Fruit fly (Drosophila melanogaster) whole organism, embryonic: Measurements from ENCODE around the gene Cpr97Ea.

Experiments used
- Adf1 ChIP-seq: fragments of 200-800 bp; sonication (Bioruptor generic); IDR thresholded peaks from 2 replicates; pipeline ENCODE4 v1.3.6; 2022; ENCODE audit warnings: missing biosample characterization, missing genetic modification characterization
- Atf6 ChIP-seq: fragments of 200-800 bp; sonication (Bioruptor generic); IDR thresholded peaks from 2 replicates; pipeline ENCODE4 v1.3.6; 2022; ENCODE audit warnings: missing biosample characterization, missing genetic modification characterization
- Blimp-1 ChIP-seq: fragments of 200-800 bp; sonication (Bioruptor generic); optimal IDR thresholded peaks from 3 replicates; lab custom pipeline; 2018; ENCODE audit warnings: missing biosample characterization, missing genetic modification characterization, mild to moderate bottlenecking, moderate library complexity, missing genetic modification reagents
- CG10979 ChIP-seq: fragments of 200-800 bp; sonication (Bioruptor generic); optimal IDR thresholded peaks from 2 replicates; lab custom pipeline; 2018; ENCODE audit warnings: missing biosample characterization, mild to moderate bottlenecking, missing genetic modification characterization, moderate library complexity
- CG11093 ChIP-seq: fragments of 200-800 bp; sonication (Bioruptor generic); IDR thresholded peaks from 3 replicates; pipeline ENCODE4 v1.3.6; 2022; ENCODE audit warnings: missing biosample characterization, missing genetic modification characterization
- CG11398 ChIP-seq: fragments of 200-800 bp; sonication (Bioruptor generic); optimal IDR thresholded peaks from 2 replicates; lab custom pipeline; 2016; ENCODE audit warnings: missing biosample characterization, missing genetic modification characterization
- CG11504 ChIP-seq: fragments of 200-800 bp; sonication (Bioruptor generic); optimal IDR thresholded peaks from 3 replicates; lab custom pipeline; 2019; ENCODE audit warnings: missing biosample characterization, mild to moderate bottlenecking, missing genetic modification characterization, moderate library complexity
- CG11560 ChIP-seq: fragments of 200-800 bp; sonication (Bioruptor generic); IDR thresholded peaks from 3 replicates; pipeline ENCODE4 v1.3.6; 2022; ENCODE audit warnings: missing biosample characterization, missing genetic modification characterization
- CG11723 ChIP-seq: fragments of 200-800 bp; sonication (Bioruptor generic); optimal IDR thresholded peaks from 2 replicates; lab custom pipeline; 2017; ENCODE audit warnings: missing biosample characterization, mild to moderate bottlenecking, missing genetic modification characterization
- CG12219 ChIP-seq: fragments of 200-800 bp; sonication (Bioruptor generic); optimal IDR thresholded peaks from 3 replicates; lab custom pipeline; 2018; ENCODE audit warnings: missing biosample characterization, mild to moderate bottlenecking, missing genetic modification characterization
- CG1233 ChIP-seq: fragments of 200-800 bp; sonication (Bioruptor generic); optimal IDR thresholded peaks from 4 replicates; lab custom pipeline; 2018; ENCODE audit warnings: missing biosample characterization, mild to moderate bottlenecking, missing genetic modification characterization
- CG13424 ChIP-seq: fragments of 200-800 bp; sonication (Bioruptor generic); optimal IDR thresholded peaks from 2 replicates; lab custom pipeline; 2019; ENCODE audit warnings: missing biosample characterization, mild to moderate bottlenecking, missing genetic modification characterization, moderate library complexity
- CG13624 ChIP-seq: fragments of 200-800 bp; sonication (Bioruptor generic); optimal IDR thresholded peaks from 2 replicates; lab custom pipeline; 2016; ENCODE audit warnings: missing biosample characterization, missing genetic modification characterization
- CG13894 ChIP-seq: fragments of 200-800 bp; sonication (Bioruptor generic); optimal IDR thresholded peaks from 3 replicates; lab custom pipeline; 2018; ENCODE audit warnings: missing biosample characterization, mild to moderate bottlenecking, missing genetic modification characterization, moderate library complexity
- CG14965 ChIP-seq: fragments of 200-800 bp; sonication (Bioruptor generic); optimal IDR thresholded peaks from 2 replicates; lab custom pipeline; 2016; ENCODE audit warnings: missing biosample characterization, missing genetic modification characterization, borderline replicate concordance
- CG1529 ChIP-seq: fragments of 200-800 bp; sonication (Bioruptor generic); optimal IDR thresholded peaks from 3 replicates; lab custom pipeline; 2018; ENCODE audit warnings: missing biosample characterization, missing genetic modification characterization
- CG15479 ChIP-seq: fragments of 200-800 bp; sonication (Bioruptor generic); optimal IDR thresholded peaks from 3 replicates; lab custom pipeline; 2019; ENCODE audit warnings: missing biosample characterization, mild to moderate bottlenecking, missing genetic modification characterization, moderate library complexity
- CG16813 ChIP-seq: fragments of 200-800 bp; sonication (Bioruptor generic); IDR thresholded peaks from 3 replicates; pipeline ENCODE4 v1.3.6; 2022; ENCODE audit warnings: missing biosample characterization, missing genetic modification characterization; ENCODE audit not compliant: partially characterized antibody
- CG16815 ChIP-seq: fragments of 200-800 bp; sonication (Bioruptor generic); optimal IDR thresholded peaks from 3 replicates; lab custom pipeline; 2017; ENCODE audit warnings: missing biosample characterization, mild to moderate bottlenecking, missing genetic modification characterization
- CG17328 ChIP-seq: fragments of 200-800 bp; sonication (Bioruptor generic); IDR thresholded peaks from 2 replicates; pipeline ENCODE4 v1.3.6; 2022; ENCODE audit warnings: missing biosample characterization, missing genetic modification characterization
- CG17385 ChIP-seq: fragments of 200-800 bp; sonication (Bioruptor generic); optimal IDR thresholded peaks from 3 replicates; lab custom pipeline; 2018; ENCODE audit warnings: missing biosample characterization, mild to moderate bottlenecking, missing genetic modification characterization
- CG17612 ChIP-seq: fragments of 200-800 bp; sonication (Bioruptor generic); IDR thresholded peaks from 2 replicates; pipeline ENCODE4 v1.3.6; 2022; ENCODE audit warnings: missing biosample characterization, missing genetic modification characterization
- CG8089 ChIP-seq: fragments of 200-800 bp; sonication (Bioruptor generic); optimal IDR thresholded peaks from 3 replicates; lab custom pipeline; 2016; ENCODE audit warnings: missing biosample characterization, missing genetic modification characterization
- CG8290 ChIP-seq, 3 experiments: fragments of 200-800 bp; sonication (Bioruptor generic); optimal IDR thresholded peaks; 2 replicates each; lab custom pipeline; 2016 to 2019; ENCODE audit warnings: missing biosample characterization in 3 of 3, missing genetic modification characterization in 3 of 3, mild to moderate bottlenecking in 2 of 3, moderate library complexity in 1 of 3
- CG9437 ChIP-seq: fragments of 200-800 bp; sonication (Bioruptor generic); optimal IDR thresholded peaks from 2 replicates; lab custom pipeline; 2018; ENCODE audit warnings: missing biosample characterization, mild to moderate bottlenecking, missing genetic modification characterization
- CTCF ChIP-seq: fragments of 200-800 bp; sonication (Bioruptor generic); optimal IDR thresholded peaks from 2 replicates; lab custom pipeline; 2017; ENCODE audit warnings: missing biosample characterization, mild to moderate bottlenecking, missing genetic modification characterization, moderate library complexity
- Doc2 ChIP-seq: fragments of 200-800 bp; sonication (Bioruptor generic); IDR thresholded peaks from 2 replicates; pipeline ENCODE4 v1.3.6; 2022; ENCODE audit warnings: missing biosample characterization, missing genetic modification characterization
- E2f2 ChIP-seq: fragments of 200-800 bp; sonication (Bioruptor generic); IDR thresholded peaks from 2 replicates; pipeline ENCODE4 v1.3.6; 2022; ENCODE audit warnings: missing biosample characterization, missing genetic modification characterization
- Fer1 ChIP-seq: fragments of 200-800 bp; sonication (Bioruptor generic); optimal IDR thresholded peaks from 2 replicates; lab custom pipeline; 2017; ENCODE audit warnings: missing biosample characterization, mild to moderate bottlenecking, missing genetic modification characterization
- H2.0 ChIP-seq: fragments of 200-800 bp; sonication (Bioruptor generic); IDR thresholded peaks from 2 replicates; pipeline ENCODE4 v1.3.6; 2022; ENCODE audit warnings: missing biosample characterization, missing genetic modification characterization
- Hey ChIP-seq: fragments of 200-800 bp; sonication (Bioruptor generic); optimal IDR thresholded peaks from 3 replicates; lab custom pipeline; 2018; ENCODE audit warnings: missing biosample characterization, mild to moderate bottlenecking, missing genetic modification characterization
- Oli ChIP-seq: fragments of 200-800 bp; sonication (Bioruptor generic); optimal IDR thresholded peaks from 2 replicates; lab custom pipeline; 2018; ENCODE audit warnings: missing biosample characterization, mild to moderate bottlenecking, missing genetic modification characterization, moderate library complexity
- Sry-β ChIP-seq: fragments of 200-800 bp; sonication (Bioruptor generic); optimal IDR thresholded peaks from 2 replicates; lab custom pipeline; 2018; ENCODE audit warnings: missing biosample characterization, mild to moderate bottlenecking, missing genetic modification characterization, moderate library complexity
- Tbp ChIP-seq: fragments of >200 bp; optimal IDR thresholded peaks from 2 replicates; lab custom pipeline; 2018; ENCODE audit warnings: missing biosample characterization, missing genetic modification characterization
- abd-A ChIP-seq: fragments of 200-800 bp; sonication (Bioruptor generic); optimal IDR thresholded peaks from 3 replicates; lab custom pipeline; 2019; ENCODE audit warnings: missing biosample characterization, mild to moderate bottlenecking, missing genetic modification characterization, moderate library complexity
- ash1 ChIP-seq: fragments of 200-800 bp; sonication (Bioruptor generic); optimal IDR thresholded peaks from 2 replicates; lab custom pipeline; 2018; ENCODE audit warnings: missing biosample characterization, mild to moderate bottlenecking, missing genetic modification characterization
- bowl ChIP-seq: fragments of 200-800 bp; sonication (Bioruptor generic); IDR thresholded peaks from 2 replicates; pipeline ENCODE4 v1.3.6; 2022; ENCODE audit warnings: missing biosample characterization, missing genetic modification characterization
- btn ChIP-seq: fragments of 200-800 bp; sonication (Bioruptor generic); optimal IDR thresholded peaks from 2 replicates; lab custom pipeline; 2016; ENCODE audit warnings: missing biosample characterization, missing genetic modification characterization
- ems ChIP-seq: fragments of 200-800 bp; sonication (Bioruptor generic); optimal IDR thresholded peaks from 3 replicates; lab custom pipeline; 2016; ENCODE audit warnings: missing biosample characterization, missing genetic modification characterization
- esg ChIP-seq: fragments of 200-800 bp; sonication (Bioruptor generic); conservative IDR thresholded peaks from 2 replicates; pipeline ENCODE4 v1.3.6; 2022; ENCODE audit warnings: missing biosample characterization, missing genetic modification characterization
- fd96Cb ChIP-seq: fragments of 200-800 bp; sonication (Bioruptor generic); optimal IDR thresholded peaks from 2 replicates; lab custom pipeline; 2018; ENCODE audit warnings: missing biosample characterization, mild to moderate bottlenecking, missing genetic modification characterization, moderate library complexity
- gro ChIP-seq: fragments of 200-800 bp; sonication (Bioruptor generic); optimal IDR thresholded peaks from 2 replicates; lab custom pipeline; 2016; ENCODE audit warnings: missing biosample characterization, missing genetic modification characterization
- gt ChIP-seq: fragments of 200-800 bp; sonication (Bioruptor generic); IDR thresholded peaks from 2 replicates; pipeline ENCODE4 v1.3.6; 2022; ENCODE audit warnings: missing biosample characterization, missing genetic modification characterization
- klu ChIP-seq: fragments of 200-800 bp; sonication (Bioruptor generic); IDR thresholded peaks from 2 replicates; pipeline ENCODE4 v1.3.6; 2022; ENCODE audit warnings: missing biosample characterization, missing genetic modification characterization
- rib ChIP-seq: fragments of 200-800 bp; sonication (Bioruptor generic); IDR thresholded peaks from 2 replicates; pipeline ENCODE4 v1.3.6; 2022; ENCODE audit warnings: missing biosample characterization, missing genetic modification characterization
- sna ChIP-seq: fragments of 200-800 bp; sonication (Bioruptor generic); IDR thresholded peaks from 2 replicates; pipeline ENCODE4 v1.3.6; 2022; ENCODE audit warnings: missing biosample characterization, missing genetic modification characterization; ENCODE audit not compliant: partially characterized antibody
- tgo ChIP-seq: fragments of 200-800 bp; sonication (Bioruptor generic); IDR thresholded peaks from 3 replicates; pipeline ENCODE4 v1.3.6; 2022; ENCODE audit warnings: missing biosample characterization, missing genetic modification characterization
- wor ChIP-seq: fragments of 200-800 bp; sonication (Bioruptor generic); IDR thresholded peaks from 2 replicates; pipeline ENCODE4 v1.3.6; 2022; ENCODE audit warnings: missing biosample characterization, missing genetic modification characterization
- yki ChIP-seq: fragments of >200 bp; optimal IDR thresholded peaks from 3 replicates; lab custom pipeline; 2018

Cpr97Ea gene

DNA sequence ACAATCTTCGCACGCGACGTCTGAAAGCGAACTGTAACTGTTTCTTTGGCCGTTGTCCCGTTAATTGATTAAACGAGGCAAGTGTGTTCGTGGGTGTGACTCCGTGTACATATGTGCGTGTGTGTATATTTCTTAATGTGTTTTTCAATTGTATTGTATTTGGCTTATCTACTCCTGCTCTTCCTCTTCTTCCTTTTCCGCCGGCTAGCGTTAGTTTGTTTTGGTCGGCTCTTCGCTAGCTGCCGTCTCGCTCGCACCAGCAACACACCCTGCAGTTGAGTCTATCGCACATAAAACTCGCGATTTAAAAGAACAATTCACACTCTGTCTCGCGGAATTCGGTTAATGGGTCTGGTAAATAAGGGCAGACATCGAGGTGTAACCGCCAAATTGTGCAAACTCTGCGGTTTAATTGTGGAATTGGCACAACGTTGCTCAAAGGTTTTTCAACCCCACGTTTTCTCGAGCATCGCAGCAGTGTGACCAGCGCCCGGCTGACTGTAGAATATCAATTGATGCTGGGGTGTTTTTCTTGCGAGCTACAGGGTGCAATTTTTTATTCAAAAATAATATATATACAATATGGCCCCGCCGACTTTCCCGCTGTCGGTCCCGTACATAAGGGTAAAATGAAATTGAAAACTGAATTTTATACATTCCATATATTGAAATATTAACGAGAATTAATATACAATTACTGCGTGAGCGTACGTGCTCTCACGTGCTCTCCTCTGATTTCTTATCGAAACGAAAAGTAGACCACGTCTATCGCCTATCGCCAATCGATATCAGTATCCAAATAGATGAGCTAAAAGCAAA is 24.4 kb upstream of the Cpr97Ea start, which contains the start of the genes gb and CG5815 (continued):
- TF ChIP-seq CG12219 (GFP tag; lab: Kevin White, UChicago) = peak; percentile 61
- peak; percentile 80 for TF ChIP-seq CG13624 (GFP tag; lab: Kevin White, UChicago)
- TF ChIP-seq CG17612 (GFP tag; lab: Robert Waterston, UW) = peak; percentile 63; the same call in 1 of the 2 replicates
- peak; percentile 88 for TF ChIP-seq CG15479 (GFP tag; lab: Kevin White, UChicago)
- peak; percentile 85 for TF ChIP-seq Oli (tag; lab: Kevin White, UChicago)
- 0 out of 2 replicates have a peak, but pooled peaks have one; percentile 38 for TF ChIP-seq gt (GFP tag; lab: Robert Waterston, UW)
- TF ChIP-seq tgo (GFP tag; lab: Robert Waterston, UW) = peak; percentile 89
- TF ChIP-seq CG13424 (tag; lab: Kevin White, UChicago) = peak; percentile 93
- peak; percentile 92 for TF ChIP-seq Sry-β (GFP tag; lab: Kevin White, UChicago)
- TF ChIP-seq Fer1 (GFP tag; lab: Kevin White, UChicago) = peak; percentile 92
- peak; percentile 89 for TF ChIP-seq fd96Cb (tag; lab: Kevin White, UChicago)
- peak; percentile 75; the same call in 2 of the 3 replicates for TF ChIP-seq CG11560 (tag; lab: Robert Waterston, UW)
- TF ChIP-seq CG11398 (GFP tag; lab: Kevin White, UChicago) = peak; percentile 43
- peak; percentile 83 for TF ChIP-seq CG10979
- peak; percentile 85 for TF ChIP-seq CG1233
- peak; percentile 38 for TF ChIP-seq Hey
- peak; percentile 64; the same call in 1 of the 2 replicates for TF ChIP-seq Adf1
- TF ChIP-seq wor (GFP tag; lab: Robert Waterston, UW) = peak; percentile 69
- TF ChIP-seq bowl (GFP tag; lab: Robert Waterston, UW) = peak; percentile 73
- peak; percentile 89 for TF ChIP-seq H2.0
- TF ChIP-seq CG13894 (tag; lab: Kevin White, UChicago) = no peak
- no peak for TF ChIP-seq ash1
- no peak for TF ChIP-seq CG14965 (GFP tag; lab: Kevin White, UChicago)
- TF ChIP-seq Blimp-1 (GFP tag; lab: Kevin White, UChicago) = peak; percentile 83
- TF ChIP-seq Tbp (GFP tag; lab: Kevin White, UChicago) = no peak
- TF ChIP-seq CTCF (GFP tag; lab: Kevin White, UChicago) = peak; percentile 17
- peak; percentile 73 for TF ChIP-seq CG11093 (GFP tag; lab: Robert Waterston, UW)
- TF ChIP-seq CG16815 (GFP tag; lab: Kevin White, UChicago) = peak; percentile 90
- TF ChIP-seq CG17328 (GFP tag; lab: Robert Waterston, UW) = peak; percentile 92
- TF ChIP-seq E2f2 (GFP tag; lab: Robert Waterston, UW) = peak; percentile 77
- peak; percentile 90 for TF ChIP-seq CG11504
- TF ChIP-seq CG17385 (GFP tag; lab: Kevin White, UChicago) = peak; percentile 91
- no peak for TF ChIP-seq yki
- TF ChIP-seq gro (GFP tag; lab: Kevin White, UChicago) = peak; percentile 88
- TF ChIP-seq CG8290 (GFP tag; optimal IDR thresholded peaks at IDR 0.05; lab: Kevin White, UChicago) = peak; percentile 90
- peak in 1 of 2 experiments; percentile 84 for TF ChIP-seq CG8290 (tag; optimal IDR thresholded peaks at IDR 0.05; lab: Kevin White, UChicago)
- TF ChIP-seq CG9437 (GFP tag; lab: Kevin White, UChicago) = peak; percentile 75
- peak; percentile 83 for TF ChIP-seq rib
- peak; percentile 87 for TF ChIP-seq esg (GFP tag; lab: Robert Waterston, UW)
- peak; percentile 54 for TF ChIP-seq CG8089 (GFP tag; lab: Kevin White, UChicago)
- no peak for TF ChIP-seq CG11723
- no peak for TF ChIP-seq Doc2 (GFP tag; lab: Robert Waterston, UW)
- peak; percentile 85 for TF ChIP-seq klu (GFP tag; lab: Robert Waterston, UW)
- TF ChIP-seq Atf6 = peak; percentile 93
- TF ChIP-seq sna (GFP tag; lab: Robert Waterston, UW) = peak; percentile 98
- no peak for TF ChIP-seq abd-A (tag; lab: Kevin White, UChicago)
- TF ChIP-seq CG1529 (GFP tag; lab: Kevin White, UChicago) = peak; percentile 73
- TF ChIP-seq btn (GFP tag; lab: Kevin White, UChicago) = peak; percentile 26
- peak; percentile 96 for TF ChIP-seq CG16813 (GFP tag; lab: Robert Waterston, UW)
- TF ChIP-seq ems (GFP tag; lab: Kevin White, UChicago) = peak; percentile 87
